Worm (Caenorhabditis elegans): ENCODE data around the gene F52C12.2.

The F52C12.2 gene

DNA sequence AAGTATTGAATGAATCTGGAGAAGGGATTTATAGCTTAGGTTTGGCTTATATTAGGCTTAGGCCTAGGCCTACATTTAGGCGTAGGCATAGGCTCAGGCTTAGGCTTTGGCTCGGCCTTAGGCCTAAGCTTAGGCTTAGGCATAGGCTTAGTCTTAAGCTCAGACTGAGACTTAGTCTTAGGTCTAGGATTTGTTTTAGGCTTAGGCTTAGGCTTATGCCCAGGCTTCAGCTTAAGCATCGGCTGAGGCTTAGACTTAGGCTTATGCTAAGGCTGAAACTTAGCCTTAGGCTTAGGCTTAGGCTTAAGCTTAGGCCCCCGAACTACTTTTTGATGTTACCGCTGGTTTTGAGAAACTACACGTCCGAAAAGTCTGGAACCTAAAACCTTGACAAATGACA, 32.9 kb upstream of the F52C12.2 start:
- TF ChIP-seq sma-3 (GFP tag; optimal IDR thresholded peaks at IDR 0.05), result no peak
- TF ChIP-seq R02D3.7 (tag; optimal IDR thresholded peaks at IDR 0.05), result no peak
- TF ChIP-seq nhr-12 (tag; optimal IDR thresholded peaks at IDR 0.05), result no peak
- TF ChIP-seq peb-1 (tag; optimal IDR thresholded peaks at IDR 0.05), result no peak
- TF ChIP-seq gmeb-1 (tag; optimal IDR thresholded peaks at IDR 0.05), result no peak
- TF ChIP-seq snpc-4 (tag; optimal IDR thresholded peaks at IDR 0.05), result no peak
- TF ChIP-seq unc-55 (GFP tag; optimal IDR thresholded peaks at IDR 0.05), result no peak
- no peak for TF ChIP-seq mdl-1 (tag; optimal IDR thresholded peaks at IDR 0.05)
- no peak for TF ChIP-seq egl-27 (tag; optimal IDR thresholded peaks at IDR 0.05)
- no peak for TF ChIP-seq zag-1 (tag; optimal IDR thresholded peaks at IDR 0.05)

DNA sequence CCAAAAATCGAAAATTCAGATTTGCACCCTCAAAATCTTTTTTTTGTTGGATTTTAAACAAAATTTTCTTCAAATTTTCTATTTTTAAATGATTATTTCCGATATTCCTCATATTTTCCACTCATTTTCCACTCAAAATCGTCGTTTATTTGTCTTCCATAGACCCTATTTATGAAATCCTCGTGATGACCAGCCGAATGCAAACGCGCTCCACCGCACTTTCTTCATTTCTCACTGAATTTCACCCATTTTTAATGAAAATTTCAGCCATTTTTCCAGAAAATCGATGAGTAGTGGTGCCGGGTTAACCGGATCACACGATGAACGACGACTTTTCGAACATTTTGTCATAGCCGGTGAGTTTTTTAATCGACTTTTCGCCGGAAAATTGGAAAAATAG, 29.7 kb upstream of the F52C12.2 start, which contains the start of gene denn-4:
denn-4 (plus strand) TSS at position 280 of the 400 bp plus-strand sequence.
- TF ChIP-seq F13H6.1 (tag; optimal IDR thresholded peaks at IDR 0.05), result no peak
- peak; percentile 1 for TF ChIP-seq nhr-129 (tag; optimal IDR thresholded peaks at IDR 0.05)
- no peak for TF ChIP-seq ceh-82 (tag; optimal IDR thresholded peaks at IDR 0.05)
- TF ChIP-seq skn-1 (tag; optimal IDR thresholded peaks at IDR 0.05), result no peak
- TF ChIP-seq lsy-2 (tag; optimal IDR thresholded peaks at IDR 0.05), result peak in 1 of 2 experiments; percentile 52
- peak; percentile 29 for TF ChIP-seq C34F6.9 (tag; optimal IDR thresholded peaks at IDR 0.05)
- TF ChIP-seq nhr-237 (tag; optimal IDR thresholded peaks at IDR 0.05), result no peak
- no peak for TF ChIP-seq nhr-10 (tag; optimal IDR thresholded peaks at IDR 0.05)
- no peak for TF ChIP-seq nhr-77 (tag; optimal IDR thresholded peaks at IDR 0.05)
- TF ChIP-seq unc-55 (GFP tag; optimal IDR thresholded peaks at IDR 0.05), result peak; percentile 25

DNA sequence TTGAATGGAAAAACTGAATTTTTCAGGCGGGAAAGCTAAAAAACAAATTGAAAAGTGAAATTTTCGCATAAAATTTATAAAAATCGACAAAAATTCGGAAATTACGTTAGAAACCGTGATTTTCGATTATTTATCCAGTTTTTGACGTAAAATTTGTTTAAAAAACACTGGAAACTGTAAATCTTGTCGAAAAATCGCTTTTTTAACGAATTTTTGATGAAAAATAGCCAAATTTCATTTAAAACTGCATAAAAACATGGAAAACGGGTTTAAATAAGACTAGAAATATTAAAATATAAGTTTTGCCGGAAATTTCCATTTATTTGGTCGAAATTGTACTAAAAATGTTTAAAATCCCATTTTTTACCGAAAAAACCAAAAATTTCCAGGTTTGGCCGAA, 29.2 kb upstream of the F52C12.2 start:
- no peak for TF ChIP-seq egl-27 (tag; optimal IDR thresholded peaks at IDR 0.05)
- no peak for TF ChIP-seq nhr-21 (tag; optimal IDR thresholded peaks at IDR 0.05)
- no peak for TF ChIP-seq elt-3 (tag; optimal IDR thresholded peaks at IDR 0.05)
- TF ChIP-seq sem-4 (tag; optimal IDR thresholded peaks at IDR 0.05), result no peak
- no peak for TF ChIP-seq R02D3.7 (tag; optimal IDR thresholded peaks at IDR 0.05)
- no peak for TF ChIP-seq nhr-10 (tag; optimal IDR thresholded peaks at IDR 0.05)
- TF ChIP-seq crh-2 (tag; optimal IDR thresholded peaks at IDR 0.05), result no peak
- no peak for TF ChIP-seq gmeb-1 (tag; optimal IDR thresholded peaks at IDR 0.05)

DNA sequence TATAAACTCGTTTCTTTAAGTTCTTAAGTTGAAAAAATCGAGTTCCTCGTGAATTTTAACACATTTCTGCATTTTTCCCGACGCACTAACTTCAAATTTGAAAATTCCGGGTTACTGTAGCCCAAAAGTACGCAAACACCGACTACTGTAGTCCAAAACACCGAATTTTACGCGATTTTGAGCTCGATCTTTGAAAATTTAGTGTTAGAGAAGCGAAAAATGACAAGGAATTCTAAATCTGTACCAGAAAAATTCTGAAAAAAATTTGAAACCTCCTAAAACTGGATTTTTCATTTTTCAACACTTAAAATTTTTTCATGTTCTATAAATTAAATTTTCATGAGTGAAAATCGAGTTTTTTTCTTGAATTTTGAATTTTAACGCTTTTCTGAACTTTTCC, 8.2 kb upstream of the F52C12.2 start:
- TF ChIP-seq dmd-4 (tag; optimal IDR thresholded peaks at IDR 0.05) (no peak), lin-13 (GFP tag; optimal IDR thresholded peaks at IDR 0.05) (no peak), mbf-1 (tag; optimal IDR thresholded peaks at IDR 0.05) (no peak)

DNA sequence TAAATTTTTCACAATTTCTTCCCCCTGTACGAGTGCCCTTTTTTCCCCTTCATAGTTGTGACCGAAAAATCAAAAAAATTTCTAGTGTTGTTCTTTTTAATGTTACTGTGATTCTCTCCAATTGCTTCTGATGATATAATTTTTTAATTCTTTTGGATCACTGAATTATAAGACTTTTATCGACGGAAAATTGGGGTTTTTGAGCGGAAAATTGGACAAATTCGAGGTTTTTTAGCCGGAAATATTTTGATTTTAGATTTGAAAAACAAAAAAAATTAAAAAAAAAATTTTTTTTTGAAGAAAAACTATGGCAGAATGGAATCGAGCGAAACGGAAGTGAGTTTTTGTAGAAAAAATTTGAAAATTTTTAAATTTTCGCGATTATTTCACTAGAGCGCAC, 5.5 kb upstream of the F52C12.2 start, which contains the start of gene tsen-54:
tsen-54 (plus strand) TSS at position 301 of the 400 bp plus-strand sequence.
- no peak for TF ChIP-seq ztf-4 (tag; optimal IDR thresholded peaks at IDR 0.05)
- no peak for TF ChIP-seq ceh-82 (tag; optimal IDR thresholded peaks at IDR 0.05)
- TF ChIP-seq nhr-12 (tag; optimal IDR thresholded peaks at IDR 0.05), result no peak
- TF ChIP-seq nhr-11 (tag; optimal IDR thresholded peaks at IDR 0.05), result no peak
- no peak for TF ChIP-seq sma-9 (GFP tag; optimal IDR thresholded peaks at IDR 0.05)
- no peak for TF ChIP-seq sma-9 (tag; optimal IDR thresholded peaks at IDR 0.05)
- TF ChIP-seq ztf-1 (GFP tag; conservative IDR thresholded peaks at IDR 0.05), result no peak
- TF ChIP-seq egl-27 (tag; optimal IDR thresholded peaks at IDR 0.05), result no peak
- no peak for TF ChIP-seq gmeb-1 (tag; optimal IDR thresholded peaks at IDR 0.05)
- TF ChIP-seq nhr-23 (tag; optimal IDR thresholded peaks at IDR 0.05), result no peak
- TF ChIP-seq unc-55 (GFP tag; optimal IDR thresholded peaks at IDR 0.05), result no peak

DNA sequence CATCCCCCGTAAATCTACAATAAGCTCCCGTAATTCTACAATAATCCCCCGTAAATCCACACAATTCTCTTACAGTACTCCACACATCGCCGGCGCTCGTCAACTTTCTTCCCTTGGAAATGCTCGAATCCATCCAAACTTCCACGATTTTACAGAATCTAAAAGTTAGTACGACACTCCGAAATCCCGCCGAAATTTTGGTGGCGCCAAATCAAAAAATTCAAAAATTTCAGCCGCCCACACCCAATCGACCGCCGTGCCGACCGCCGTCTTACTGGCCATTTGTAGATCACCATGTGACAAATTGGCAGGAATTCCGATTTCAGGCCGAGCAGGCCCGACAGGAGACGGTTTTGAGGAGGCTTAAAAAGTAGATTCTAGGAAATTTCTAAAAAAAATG, 1.1 kb upstream of the F52C12.2 start:
- TF ChIP-seq mab-5 (tag; optimal IDR thresholded peaks at IDR 0.05), result no peak
- no peak for TF ChIP-seq elt-3 (tag; optimal IDR thresholded peaks at IDR 0.05)
- TF ChIP-seq ZK546.5 (tag; optimal IDR thresholded peaks at IDR 0.05), result no peak
- TF ChIP-seq nhr-6 (tag; optimal IDR thresholded peaks at IDR 0.05), result no peak
- TF ChIP-seq crh-2 (tag; optimal IDR thresholded peaks at IDR 0.05), result no peak
- no peak for TF ChIP-seq fos-1 (tag; optimal IDR thresholded peaks at IDR 0.05)
- TF ChIP-seq ceh-82 (tag; optimal IDR thresholded peaks at IDR 0.05), result no peak
- no peak for TF ChIP-seq nhr-23 (tag; optimal IDR thresholded peaks at IDR 0.05)
- no peak for TF ChIP-seq zag-1 (tag; optimal IDR thresholded peaks at IDR 0.05)
